Worm (Caenorhabditis elegans): ENCODE measurements around the gene fzy-1.
"Not testable (repeated sequence)": the region's sequence is repeated elsewhere in the genome, so short reads cannot be mapped to it uniquely, and the experiment has no call there.

The fzy-1 gene

ce11 chrII:5537524-5537923, 37.0 kb downstream of the fzy-1 start, which contains the start of gene C17C3.11:
Gene C17C3.11, plus strand, starts transcription at chrII:5537824.
- TF ChIP-seq klf-2 (GFP tag; conservative IDR thresholded peaks at IDR 0.05) (no peak), cog-1 (tag; optimal IDR thresholded peaks at IDR 0.05) (no peak), flt-1 (GFP tag; IDR thresholded peaks at IDR 0.05) (no peak), ztf-23 (GFP tag; IDR thresholded peaks at IDR 0.05) (no peak), ztf-29 (GFP tag; IDR thresholded peaks at IDR 0.05) (no peak), tab-1 (GFP tag; IDR thresholded peaks at IDR 0.05) (no peak), med-1 (GFP tag; optimal IDR thresholded peaks at IDR 0.05; ENCODE audit: insufficient read depth) (no peak), T22C8.4 (GFP tag; IDR thresholded peaks at IDR 0.05) (no peak), ref-1 (GFP tag; conservative IDR thresholded peaks at IDR 0.05) (no peak)

- TF ChIP-seq ztf-23 (GFP tag; IDR thresholded peaks at IDR 0.05); med-1 (GFP tag; optimal IDR thresholded peaks at IDR 0.05; ENCODE audit: insufficient read depth); klf-2 (GFP tag; conservative IDR thresholded peaks at IDR 0.05): not testable (repeated sequence)
Observed at ce11 chrII:5540113-5540512, 39.5 kb downstream of the fzy-1 start, which contains the start of gene hlh-27. Gene hlh-27, minus strand, starts transcription at chrII:5540213.

ce11 chrII:5541685-5542084, 41.1 kb downstream of the fzy-1 start, which contains the start of gene C17C3.24:
Gene C17C3.24, minus strand, starts transcription at chrII:5541785.
- no peak for TF ChIP-seq T22C8.4 (GFP tag; IDR thresholded peaks at IDR 0.05)
- TF ChIP-seq flt-1 (GFP tag; IDR thresholded peaks at IDR 0.05) = no peak
- TF ChIP-seq med-1 (GFP tag; optimal IDR thresholded peaks at IDR 0.05; ENCODE audit: insufficient read depth) = no peak
- TF ChIP-seq ztf-29 (GFP tag; IDR thresholded peaks at IDR 0.05) = no peak
- no peak for TF ChIP-seq klf-2 (GFP tag; conservative IDR thresholded peaks at IDR 0.05)
- TF ChIP-seq tab-1 (GFP tag; IDR thresholded peaks at IDR 0.05) = no peak
- no peak for TF ChIP-seq ztf-23 (GFP tag; IDR thresholded peaks at IDR 0.05)
- TF ChIP-seq ref-1 (GFP tag; conservative IDR thresholded peaks at IDR 0.05) = no peak
- no peak for TF ChIP-seq cog-1 (tag; optimal IDR thresholded peaks at IDR 0.05)

DNA sequence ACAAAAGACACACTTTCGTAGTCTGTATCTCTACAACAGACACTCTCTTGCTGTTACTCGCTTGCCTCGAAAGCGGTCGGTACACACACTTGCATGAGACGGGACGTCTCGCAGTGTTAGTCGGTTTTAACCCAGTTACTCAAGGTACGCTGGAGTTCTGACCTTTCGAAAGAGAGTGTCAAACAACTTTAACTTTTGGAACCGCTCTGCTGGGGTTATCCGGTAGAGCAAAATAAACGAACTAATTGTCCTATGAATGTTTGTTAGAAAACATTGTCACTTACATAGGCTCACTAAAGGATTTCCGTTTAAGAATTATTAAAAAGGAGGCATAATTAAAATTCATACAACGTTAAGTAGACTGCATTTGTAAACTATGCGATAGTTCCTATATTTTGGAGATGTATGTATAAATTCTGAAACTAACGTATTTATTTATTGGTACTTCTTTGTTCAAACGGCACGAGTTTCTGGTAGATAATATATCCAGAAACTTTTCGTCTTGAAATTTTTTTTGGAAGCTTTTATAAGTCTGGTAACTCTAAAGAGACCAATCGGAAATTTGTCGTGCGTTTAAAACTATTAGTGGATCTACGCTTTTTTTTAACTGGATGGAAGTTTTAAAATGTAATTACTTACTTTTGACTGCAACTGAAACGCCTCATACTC, 43.0 kb downstream of the fzy-1 start:
- TF ChIP-seq ztf-29 (GFP tag; IDR thresholded peaks at IDR 0.05) = 0 out of 2 replicates have a peak, but pooled peaks have one; percentile 40
- TF ChIP-seq klf-2 (GFP tag; conservative IDR thresholded peaks at IDR 0.05) = no peak; the same call in none of the 2 replicates
- peak; percentile 53; the same call in 1 of the 2 replicates for TF ChIP-seq ref-1 (GFP tag; conservative IDR thresholded peaks at IDR 0.05)
- peak; percentile 84 for TF ChIP-seq ztf-23 (GFP tag; IDR thresholded peaks at IDR 0.05)
- peak; percentile 64 for TF ChIP-seq T22C8.4 (GFP tag; IDR thresholded peaks at IDR 0.05)
- TF ChIP-seq flt-1 (GFP tag; IDR thresholded peaks at IDR 0.05) = peak; percentile 93
- TF ChIP-seq tab-1 (GFP tag; IDR thresholded peaks at IDR 0.05) = peak; percentile 82
- peak; percentile 60 for TF ChIP-seq med-1 (GFP tag; optimal IDR thresholded peaks at IDR 0.05; ENCODE audit: insufficient read depth)
- peak; percentile 95 for TF ChIP-seq cog-1 (tag; optimal IDR thresholded peaks at IDR 0.05)

ce11 chrII:5544145-5544515, 43.6 kb downstream of the fzy-1 start:
- TF ChIP-seq T22C8.4 (GFP tag; IDR thresholded peaks at IDR 0.05) = no peak
- no peak for TF ChIP-seq ztf-29 (GFP tag; IDR thresholded peaks at IDR 0.05)
- TF ChIP-seq cog-1 (tag; optimal IDR thresholded peaks at IDR 0.05) = no peak

DNA sequence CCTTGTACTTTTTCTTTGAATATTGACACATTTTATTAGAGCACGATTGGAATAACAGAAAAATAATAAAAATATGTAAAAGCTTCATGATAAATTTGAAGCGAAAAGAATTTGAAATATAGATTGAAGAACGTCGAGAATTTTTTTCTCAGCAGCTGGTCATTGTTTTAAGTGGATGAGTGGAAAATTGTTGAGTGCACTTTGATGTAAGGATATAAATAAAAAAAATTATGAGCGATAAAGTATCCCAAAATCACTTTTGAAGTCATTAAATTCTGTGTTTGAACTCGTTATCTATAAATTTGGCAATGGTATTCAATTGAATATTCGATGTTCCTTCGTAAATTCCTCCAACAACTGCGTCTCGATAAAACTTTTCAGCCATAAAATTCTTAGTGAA, 44.2 kb downstream of the fzy-1 start, which contains the start of gene ins-13:
ins-13 (minus strand) TSS at position 101 of the 400 bp plus-strand sequence.
- TF ChIP-seq ztf-29 (GFP tag; IDR thresholded peaks at IDR 0.05) = no peak

DNA sequence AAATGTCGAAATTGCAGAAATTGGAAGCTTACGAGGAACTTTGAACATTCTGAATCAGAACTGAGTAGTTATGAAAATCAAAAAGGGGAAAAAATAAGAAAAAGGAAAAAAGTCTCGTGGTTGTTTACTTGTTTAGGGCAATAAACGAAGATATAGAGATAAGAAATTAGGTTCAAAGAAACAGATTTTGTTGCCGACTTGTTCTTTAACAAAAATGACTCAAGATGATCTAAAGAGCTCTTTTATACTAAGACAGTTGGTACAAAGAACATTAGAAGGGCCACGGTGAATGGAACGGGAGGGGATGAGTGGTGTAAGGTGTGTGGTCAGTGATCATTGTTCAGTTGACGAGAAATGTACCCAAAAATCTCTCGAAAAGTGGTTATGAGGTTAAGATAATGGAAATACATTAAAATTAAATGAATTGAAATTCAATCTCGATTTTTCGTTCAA, 46.9 kb downstream of the fzy-1 start, which contains the start of gene acdh-2:
acdh-2 (minus strand) TSS at position 51 of the 453 bp plus-strand sequence.
- TF ChIP-seq cog-1 (tag; optimal IDR thresholded peaks at IDR 0.05) (no peak), klf-2 (GFP tag; conservative IDR thresholded peaks at IDR 0.05) (no peak), med-1 (GFP tag; optimal IDR thresholded peaks at IDR 0.05; ENCODE audit: insufficient read depth) (no peak), tab-1 (GFP tag; IDR thresholded peaks at IDR 0.05) (no peak), ztf-23 (GFP tag; IDR thresholded peaks at IDR 0.05) (no peak), T22C8.4 (GFP tag; IDR thresholded peaks at IDR 0.05) (no peak), ref-1 (GFP tag; conservative IDR thresholded peaks at IDR 0.05) (no peak), ztf-29 (GFP tag; IDR thresholded peaks at IDR 0.05) (no peak), flt-1 (GFP tag; IDR thresholded peaks at IDR 0.05) (no peak)

DNA sequence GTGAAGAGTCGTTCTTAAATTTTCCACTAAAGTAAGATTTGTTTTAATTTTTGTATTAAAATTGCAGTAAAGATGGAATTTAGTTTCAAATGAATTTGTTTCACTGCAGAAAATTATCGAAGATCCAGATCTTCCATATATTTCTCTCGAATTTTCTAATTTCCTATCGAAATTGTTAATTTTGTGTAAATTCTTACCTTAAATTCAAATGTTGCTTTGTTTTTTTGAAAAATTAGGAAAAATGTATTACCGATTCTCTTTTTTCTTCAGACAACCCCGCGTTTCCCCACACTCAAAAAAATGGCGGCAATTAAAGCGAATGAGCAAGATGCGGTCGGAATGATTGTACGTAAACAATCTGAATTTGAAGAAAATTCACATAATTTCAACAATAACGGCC, 49.2 kb downstream of the fzy-1 start, which contains the start of gene C17C3.6:
C17C3.6 (plus strand) TSS at position 301 of the 400 bp plus-strand sequence.
- TF ChIP-seq med-1 (GFP tag; optimal IDR thresholded peaks at IDR 0.05; ENCODE audit: insufficient read depth) = no peak
- no peak for TF ChIP-seq ztf-29 (GFP tag; IDR thresholded peaks at IDR 0.05)
- TF ChIP-seq flt-1 (GFP tag; IDR thresholded peaks at IDR 0.05) = no peak

DNA sequence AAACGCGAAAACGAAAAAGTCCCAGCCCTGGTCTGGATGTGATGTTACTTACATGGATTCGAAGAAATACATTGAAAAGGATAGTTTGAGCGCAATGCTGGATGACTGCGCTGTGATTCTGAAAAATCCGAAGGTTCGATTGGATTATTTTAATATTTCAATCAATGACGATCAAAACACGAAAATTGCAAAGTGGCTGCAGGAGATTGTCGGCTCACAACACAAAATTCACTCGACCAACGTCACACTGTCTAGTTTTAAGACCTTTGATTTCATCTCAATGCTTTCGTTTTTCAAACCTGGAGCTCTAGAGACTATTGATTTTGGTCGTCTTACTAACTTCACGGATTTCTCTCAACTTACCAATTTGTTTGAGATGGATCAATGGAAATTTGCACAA, 50.9 kb downstream of the fzy-1 start, which contains the start of gene C17C3.5:
C17C3.5 (plus strand) TSS at position 301 of the 400 bp plus-strand sequence.
- TF ChIP-seq T22C8.4 (GFP tag; IDR thresholded peaks at IDR 0.05) = no peak
- no peak for TF ChIP-seq klf-2 (GFP tag; conservative IDR thresholded peaks at IDR 0.05)
- no peak for TF ChIP-seq med-1 (GFP tag; optimal IDR thresholded peaks at IDR 0.05; ENCODE audit: insufficient read depth)
- TF ChIP-seq tab-1 (GFP tag; IDR thresholded peaks at IDR 0.05) = no peak
- no peak for TF ChIP-seq ztf-23 (GFP tag; IDR thresholded peaks at IDR 0.05)
- TF ChIP-seq ztf-29 (GFP tag; IDR thresholded peaks at IDR 0.05) = no peak
- TF ChIP-seq ref-1 (GFP tag; conservative IDR thresholded peaks at IDR 0.05) = no peak
- no peak for TF ChIP-seq flt-1 (GFP tag; IDR thresholded peaks at IDR 0.05)
- TF ChIP-seq cog-1 (tag; optimal IDR thresholded peaks at IDR 0.05) = no peak

All from whole organism, midembryonic.